Fruit fly (Drosophila melanogaster) whole organism, embryonic: ENCODE measurements around the gene SCCRO.

Experiments used
- Abd-B ChIP-seq: fragments of 200-800 bp; sonication (Bioruptor generic); optimal IDR thresholded peaks from 2 replicates; lab custom pipeline; 2018; ENCODE audit warnings: missing biosample characterization, mild to moderate bottlenecking, missing genetic modification characterization, moderate library complexity
- Asciz ChIP-seq: fragments of 200-800 bp; sonication (Bioruptor generic); optimal IDR thresholded peaks from 2 replicates; lab custom pipeline; 2017; ENCODE audit warnings: missing biosample characterization, mild to moderate bottlenecking, missing genetic modification characterization, missing genetic modification reagents
- CG10654 ChIP-seq: fragments of 200-800 bp; sonication (Bioruptor generic); optimal IDR thresholded peaks from 2 replicates; lab custom pipeline; 2016; ENCODE audit warnings: missing biosample characterization, missing genetic modification characterization
- CG14014 ChIP-seq: fragments of 200-800 bp; sonication (Bioruptor generic); IDR thresholded peaks from 2 replicates; pipeline ENCODE4 v1.3.6; 2022; ENCODE audit warnings: missing biosample characterization, missing genetic modification characterization
- CG17829 ChIP-seq: fragments of 200-800 bp; optimal IDR thresholded peaks from 2 replicates; lab custom pipeline; 2019; ENCODE audit warnings: missing biosample characterization, mild to moderate bottlenecking, missing genetic modification characterization, moderate library complexity
- CG18262 ChIP-seq: fragments of 200-800 bp; optimal IDR thresholded peaks from 3 replicates; lab custom pipeline; 2019; ENCODE audit warnings: missing biosample characterization, mild to moderate bottlenecking, missing genetic modification characterization, moderate library complexity
- CG2129 ChIP-seq: fragments of 200-800 bp; sonication (Bioruptor generic); IDR thresholded peaks from 2 replicates; pipeline ENCODE4 v1.3.6; 2022; ENCODE audit warnings: missing biosample characterization, missing genetic modification characterization; ENCODE audit not compliant: partially characterized antibody
- CG2678 ChIP-seq: fragments of 200-800 bp; sonication (Bioruptor generic); optimal IDR thresholded peaks from 3 replicates; lab custom pipeline; 2019; ENCODE audit warnings: missing biosample characterization, mild to moderate bottlenecking, missing genetic modification characterization, moderate library complexity
- CG31224 ChIP-seq: fragments of 200-800 bp; sonication (Bioruptor generic); IDR thresholded peaks from 2 replicates; pipeline ENCODE4 v1.3.6; 2022; ENCODE audit warnings: missing biosample characterization, missing genetic modification characterization
- CG33557 ChIP-seq: fragments of 200-800 bp; sonication (Bioruptor generic); optimal IDR thresholded peaks from 2 replicates; lab custom pipeline; 2019; ENCODE audit warnings: missing biosample characterization, mild to moderate bottlenecking, missing genetic modification characterization, moderate library complexity
- CG4730 ChIP-seq: fragments of 200-800 bp; sonication (Bioruptor generic); IDR thresholded peaks from 2 replicates; pipeline ENCODE4 v1.3.6; 2022; ENCODE audit warnings: missing biosample characterization, missing genetic modification characterization
- CG4854 ChIP-seq: fragments of 200-800 bp; sonication (Bioruptor generic); optimal IDR thresholded peaks from 2 replicates; lab custom pipeline; 2016; ENCODE audit warnings: missing biosample characterization, missing genetic modification characterization, inconsistent platforms
- CG5180 ChIP-seq: fragments of 200-800 bp; sonication (Bioruptor generic); optimal IDR thresholded peaks from 3 replicates; lab custom pipeline; 2017; ENCODE audit warnings: missing biosample characterization, missing genetic modification characterization, mild to moderate bottlenecking, moderate library complexity, missing genetic modification reagents
- CG8924 ChIP-seq: fragments of 200-800 bp; optimal IDR thresholded peaks from 3 replicates; lab custom pipeline; 2019; ENCODE audit warnings: missing biosample characterization, mild to moderate bottlenecking, missing genetic modification characterization, moderate library complexity
- CHES-1-like ChIP-seq: fragments of 200-800 bp; sonication (Bioruptor generic); optimal IDR thresholded peaks from 2 replicates; lab custom pipeline; 2016; ENCODE audit warnings: missing biosample characterization, missing genetic modification characterization
- D19A ChIP-seq: fragments of 200-800 bp; optimal IDR thresholded peaks from 3 replicates; lab custom pipeline; 2019; ENCODE audit warnings: missing biosample characterization, mild to moderate bottlenecking, missing genetic modification characterization, moderate library complexity
- Deaf1 ChIP-seq: fragments of 200-800 bp; optimal IDR thresholded peaks from 3 replicates; lab custom pipeline; 2019; ENCODE audit warnings: missing biosample characterization, mild to moderate bottlenecking, missing genetic modification characterization, moderate library complexity
- Dll ChIP-seq: fragments of 200-800 bp; sonication (Bioruptor generic); IDR thresholded peaks from 4 replicates; pipeline ENCODE4 v1.3.6; 2022; ENCODE audit warnings: missing biosample characterization, missing genetic modification characterization; ENCODE audit not compliant: partially characterized antibody
- Drgx ChIP-seq: fragments of 200-800 bp; sonication (Bioruptor generic); IDR thresholded peaks from 2 replicates; pipeline ENCODE4 v1.3.6; 2022; ENCODE audit warnings: missing biosample characterization, missing genetic modification characterization
- HmgZ ChIP-seq: fragments of 200-800 bp; sonication (Bioruptor generic); optimal IDR thresholded peaks from 2 replicates; lab custom pipeline; 2018; ENCODE audit warnings: missing biosample characterization, mild to moderate bottlenecking, missing genetic modification characterization
- Hsf ChIP-seq: fragments of 200-800 bp; sonication (Bioruptor generic); optimal IDR thresholded peaks from 3 replicates; lab custom pipeline; 2016; ENCODE audit warnings: missing biosample characterization, missing genetic modification characterization
- Jarid2 ChIP-seq: fragments of 200-800 bp; sonication (Bioruptor generic); optimal IDR thresholded peaks from 3 replicates; lab custom pipeline; 2017; ENCODE audit warnings: mild to moderate bottlenecking, missing biosample characterization, missing genetic modification reagents, missing genetic modification characterization
- Mrtf ChIP-seq: fragments of 200-800 bp; sonication (Bioruptor generic); IDR thresholded peaks from 3 replicates; pipeline ENCODE4 v1.3.6; 2022; ENCODE audit warnings: missing biosample characterization, missing genetic modification characterization
- Nf-YA ChIP-seq: fragments of 200-800 bp; sonication (Bioruptor generic); IDR thresholded peaks from 2 replicates; pipeline ENCODE4 v1.3.6; 2022; ENCODE audit warnings: missing biosample characterization, missing genetic modification characterization
- Oli ChIP-seq: fragments of 200-800 bp; sonication (Bioruptor generic); optimal IDR thresholded peaks from 2 replicates; lab custom pipeline; 2018; ENCODE audit warnings: missing biosample characterization, mild to moderate bottlenecking, missing genetic modification characterization, moderate library complexity
- PHDP ChIP-seq: fragments of 200-800 bp; sonication (Bioruptor generic); optimal IDR thresholded peaks from 3 replicates; lab custom pipeline; 2018; ENCODE audit warnings: missing biosample characterization, mild to moderate bottlenecking, missing genetic modification characterization, moderate library complexity
- Scr ChIP-seq: fragments of 200-800 bp; sonication (Bioruptor generic); IDR thresholded peaks from 2 replicates; pipeline ENCODE4 v1.3.6; 2022; ENCODE audit warnings: missing biosample characterization, missing genetic modification characterization; ENCODE audit not compliant: partially characterized antibody
- abd-A ChIP-seq: fragments of 200-800 bp; sonication (Bioruptor generic); optimal IDR thresholded peaks from 3 replicates; lab custom pipeline; 2019; ENCODE audit warnings: missing biosample characterization, mild to moderate bottlenecking, missing genetic modification characterization, moderate library complexity
- ac ChIP-seq: fragments of 200-800 bp; sonication (Bioruptor generic); optimal IDR thresholded peaks from 3 replicates; lab custom pipeline; 2017; ENCODE audit warnings: missing biosample characterization, mild to moderate bottlenecking, missing genetic modification characterization
- chinmo ChIP-seq: fragments of 200-800 bp; sonication (Bioruptor generic); IDR thresholded peaks from 4 replicates; pipeline ENCODE4 v1.3.6; 2022; ENCODE audit warnings: missing biosample characterization, missing genetic modification characterization; ENCODE audit not compliant: partially characterized antibody
- danr ChIP-seq: fragments of 200-800 bp; sonication (Bioruptor generic); IDR thresholded peaks from 2 replicates; pipeline ENCODE4 v1.3.6; 2022; ENCODE audit warnings: missing biosample characterization, missing genetic modification characterization
- esg ChIP-seq: fragments of 200-800 bp; sonication (Bioruptor generic); conservative IDR thresholded peaks from 2 replicates; pipeline ENCODE4 v1.3.6; 2022; ENCODE audit warnings: missing biosample characterization, missing genetic modification characterization
- grn ChIP-seq: fragments of 200-800 bp; sonication (Bioruptor generic); optimal IDR thresholded peaks from 3 replicates; lab custom pipeline; 2017; ENCODE audit warnings: missing biosample characterization, missing genetic modification characterization
- gsb ChIP-seq: fragments of 200-800 bp; sonication (Bioruptor generic); IDR thresholded peaks from 2 replicates; pipeline ENCODE4 v1.3.6; 2022; ENCODE audit warnings: missing biosample characterization, missing genetic modification characterization
- klu ChIP-seq: fragments of 200-800 bp; sonication (Bioruptor generic); IDR thresholded peaks from 2 replicates; pipeline ENCODE4 v1.3.6; 2022; ENCODE audit warnings: missing biosample characterization, missing genetic modification characterization
- lbe ChIP-seq: fragments of 200-800 bp; sonication (Bioruptor generic); optimal IDR thresholded peaks from 2 replicates; lab custom pipeline; 2016; ENCODE audit warnings: missing biosample characterization, mild to moderate bottlenecking, missing genetic modification characterization
- mld ChIP-seq: fragments of 200-800 bp; sonication (Bioruptor generic); IDR thresholded peaks from 3 replicates; pipeline ENCODE4 v1.3.6; 2022; ENCODE audit warnings: missing biosample characterization, missing genetic modification characterization; ENCODE audit not compliant: partially characterized antibody
- nau ChIP-seq: fragments of 200-800 bp; sonication (Bioruptor generic); optimal IDR thresholded peaks from 3 replicates; lab custom pipeline; 2017; ENCODE audit warnings: missing biosample characterization, mild to moderate bottlenecking, missing genetic modification characterization, missing genetic modification reagents
- org-1 ChIP-seq: fragments of 200-800 bp; sonication (Bioruptor generic); optimal IDR thresholded peaks from 2 replicates; lab custom pipeline; 2017; ENCODE audit warnings: missing biosample characterization, missing genetic modification characterization
- prd ChIP-seq, 3 experiments: fragments of >200 bp in 2 of 3; fragments of 200-800 bp in 1 of 3; sonication (Bioruptor generic) in 1 of 3; optimal IDR thresholded peaks in 2 of 3; IDR thresholded peaks in 1 of 3; 2 replicates in 2 of 3; 3 replicates in 1 of 3; pipeline versions ENCODE4 v1.3.6 to Lab custom; 2017 to 2022; ENCODE audit warnings: missing biosample characterization in 1 of 3, missing genetic modification characterization in 1 of 3
- run ChIP-seq: fragments of 200-800 bp; sonication (Bioruptor generic); optimal IDR thresholded peaks from 3 replicates; lab custom pipeline; 2018; ENCODE audit warnings: missing biosample characterization, mild to moderate bottlenecking, missing genetic modification characterization
- slou ChIP-seq: fragments of 200-800 bp; sonication (Bioruptor generic); optimal IDR thresholded peaks from 3 replicates; lab custom pipeline; 2016; ENCODE audit warnings: missing biosample characterization, missing genetic modification characterization
- stwl ChIP-seq: fragments of 200-800 bp; sonication (Bioruptor generic); optimal IDR thresholded peaks from 3 replicates; lab custom pipeline; 2018; ENCODE audit warnings: missing biosample characterization, mild to moderate bottlenecking, missing genetic modification characterization, moderate library complexity
- tap ChIP-seq: fragments of 200-800 bp; optimal IDR thresholded peaks from 3 replicates; lab custom pipeline; 2019; ENCODE audit warnings: missing biosample characterization, mild to moderate bottlenecking, missing genetic modification characterization, moderate library complexity
- tx ChIP-seq: fragments of 200-800 bp; sonication (Bioruptor generic); optimal IDR thresholded peaks from 2 replicates; lab custom pipeline; 2016; ENCODE audit warnings: missing biosample characterization, missing genetic modification characterization
- yki ChIP-seq: fragments of >200 bp; optimal IDR thresholded peaks from 3 replicates; lab custom pipeline; 2018
- zen ChIP-seq: fragments of 200-800 bp; sonication (Bioruptor generic); optimal IDR thresholded peaks from 3 replicates; lab custom pipeline; 2018; ENCODE audit warnings: missing biosample characterization, mild to moderate bottlenecking, missing genetic modification characterization, moderate library complexity
- zfh1 ChIP-seq: fragments of 200-800 bp; sonication (Bioruptor generic); IDR thresholded peaks from 3 replicates; pipeline ENCODE4 v1.3.6; 2022; ENCODE audit warnings: missing biosample characterization, missing genetic modification characterization

Gene SCCRO

DNA sequence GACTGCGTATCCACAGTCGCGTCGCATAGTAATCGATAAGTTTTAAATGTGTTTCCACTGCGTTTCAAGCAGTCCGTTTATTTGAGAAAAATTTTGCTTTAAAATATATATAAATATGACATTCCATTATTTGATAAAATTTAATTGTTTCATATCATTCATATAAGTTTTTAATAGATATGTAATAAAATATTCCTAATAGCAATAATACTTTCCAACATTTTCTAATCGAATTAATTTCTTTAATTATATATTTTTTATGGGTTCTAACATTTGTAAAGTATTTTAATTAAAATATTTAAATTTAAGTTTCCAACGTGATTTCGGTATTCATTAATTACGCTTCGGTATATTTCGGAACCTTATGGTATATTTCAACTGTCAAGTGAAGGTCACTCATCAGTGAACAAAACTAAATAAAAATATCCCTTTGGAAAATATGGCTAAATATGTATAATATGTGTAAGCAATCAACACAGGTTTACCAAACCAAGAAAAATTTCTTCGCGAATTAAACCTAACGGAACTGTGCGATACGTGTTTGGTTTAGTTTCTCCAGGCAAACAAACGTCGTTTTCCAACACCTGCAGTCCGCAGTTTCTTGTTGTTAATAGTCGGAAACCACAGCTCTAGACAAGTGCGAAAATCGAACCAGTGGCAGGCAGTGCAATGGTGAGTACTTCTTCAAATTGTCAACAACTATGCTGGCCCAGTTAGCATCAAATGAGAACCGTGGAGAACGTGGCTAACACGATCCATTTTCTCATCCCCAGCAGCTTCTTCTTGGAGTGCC lies at the start of gene SCCRO, which contains the start of gene CG7739 (continued):
- TF ChIP-seq Deaf1 (tag; lab: Kevin White, UChicago): no peak
- no peak for TF ChIP-seq slou (GFP tag; lab: Kevin White, UChicago)
- peak; percentile 57 for TF ChIP-seq tap (tag; lab: Kevin White, UChicago)
- no peak for TF ChIP-seq ac (GFP tag; lab: Kevin White, UChicago)
- TF ChIP-seq chinmo (GFP tag; lab: Robert Waterston, UW): 0 out of 4 replicates have a peak, but pooled peaks have one; percentile 46
- TF ChIP-seq HmgZ: peak; percentile 20
- TF ChIP-seq Jarid2: no peak
- TF ChIP-seq CG4730 (GFP tag; lab: Robert Waterston, UW): peak; percentile 56; the same call in 1 of the 2 replicates
- no peak for TF ChIP-seq org-1
- TF ChIP-seq run (tag; lab: Kevin White, UChicago): no peak
- TF ChIP-seq CG31224: peak; percentile 59
- peak; percentile 39 for TF ChIP-seq CG10654 (GFP tag; lab: Kevin White, UChicago)
- TF ChIP-seq Abd-B (GFP tag; lab: Kevin White, UChicago): peak; percentile 68
- TF ChIP-seq tx (GFP tag; lab: Kevin White, UChicago): no peak
- peak; percentile 29 for TF ChIP-seq Oli (tag; lab: Kevin White, UChicago)
- peak; percentile 8; the same call in 1 of the 2 replicates for TF ChIP-seq danr (GFP tag; lab: Robert Waterston, UW)
- no peak for TF ChIP-seq CG4854 (GFP tag; lab: Kevin White, UChicago)
- no peak for TF ChIP-seq lbe (GFP tag; lab: Kevin White, UChicago)
- peak; percentile 0 for TF ChIP-seq Hsf (GFP tag; lab: Kevin White, UChicago)
- peak; percentile 64 for TF ChIP-seq PHDP (tag; lab: Kevin White, UChicago)
- TF ChIP-seq Mrtf (GFP tag; lab: Robert Waterston, UW): no peak
- TF ChIP-seq yki (lab: Kevin White, UChicago): no peak
- TF ChIP-seq Drgx (GFP tag; lab: Robert Waterston, UW): peak; percentile 68
- TF ChIP-seq CG33557: no peak
- peak; percentile 47 for TF ChIP-seq D19A
- TF ChIP-seq CG17829: peak; percentile 71
- TF ChIP-seq esg (GFP tag; lab: Robert Waterston, UW): peak; percentile 35; the same call in 1 of the 2 replicates
- peak; percentile 64; the same call in 2 of the 3 replicates for TF ChIP-seq zfh1
- TF ChIP-seq Scr: peak; percentile 66
- no peak for TF ChIP-seq klu (GFP tag; lab: Robert Waterston, UW)
- peak; percentile 33 for TF ChIP-seq stwl (tag; lab: Kevin White, UChicago)
- TF ChIP-seq CG18262 (tag; lab: Kevin White, UChicago): peak; percentile 70
- TF ChIP-seq grn: no peak
- no peak for TF ChIP-seq gsb (GFP tag; lab: Robert Waterston, UW)
- no peak for TF ChIP-seq mld (GFP tag; lab: Robert Waterston, UW)
- TF ChIP-seq prd (optimal IDR thresholded peaks at IDR 0.05; lab: Kevin White, UChicago): no peak
- TF ChIP-seq prd (GFP tag; IDR thresholded peaks at IDR 0.05; lab: Robert Waterston, UW): peak; percentile 51; the same call in 1 of the 3 replicates
- TF ChIP-seq CHES-1-like (GFP tag; lab: Kevin White, UChicago): peak; percentile 46
- no peak for TF ChIP-seq Nf-YA (GFP tag; lab: Robert Waterston, UW)
- TF ChIP-seq nau (GFP tag; lab: Kevin White, UChicago): no peak
- peak; percentile 70 for TF ChIP-seq CG8924 (tag; lab: Kevin White, UChicago)
- TF ChIP-seq Dll: peak; percentile 59; the same call in 2 of the 4 replicates
- peak; percentile 74 for TF ChIP-seq CG2678
- no peak for TF ChIP-seq abd-A (tag; lab: Kevin White, UChicago)
- TF ChIP-seq zen (tag; lab: Kevin White, UChicago): peak; percentile 54
- TF ChIP-seq CG2129 (GFP tag; lab: Robert Waterston, UW): no peak
- no peak for TF ChIP-seq Asciz (GFP tag; lab: Kevin White, UChicago)
- TF ChIP-seq CG5180: no peak
- peak; percentile 76; the same call in 1 of the 2 replicates for TF ChIP-seq CG14014 (GFP tag; lab: Robert Waterston, UW)
